Fruit fly (Drosophila melanogaster) whole organism, embryonic: ENCODE data around the gene lute.
A peak's percentile ranks its signal among the peaks of the same experiment; 100 is the strongest.

Experiments
- CG12299 ChIP-seq: fragments of 200-800 bp; sonication (Bioruptor generic); optimal IDR thresholded peaks from 2 replicates; lab custom pipeline; 2018; ENCODE audit warnings: missing biosample characterization, mild to moderate bottlenecking, missing genetic modification characterization
- CG4360 ChIP-seq: fragments of 200-800 bp; sonication (Bioruptor generic); IDR thresholded peaks from 2 replicates; pipeline ENCODE4 v1.3.6; 2022; ENCODE audit warnings: missing biosample characterization, missing genetic modification characterization
- Dp ChIP-seq: fragments of 200-800 bp; sonication (Bioruptor generic); optimal IDR thresholded peaks from 2 replicates; lab custom pipeline; 2018; ENCODE audit warnings: missing biosample characterization, mild to moderate bottlenecking, missing genetic modification characterization, moderate library complexity
- Kr ChIP-seq: fragments of 200-800 bp; sonication (Bioruptor generic); optimal IDR thresholded peaks from 2 replicates; lab custom pipeline; 2017; ENCODE audit warnings: missing biosample characterization, mild to moderate bottlenecking, missing genetic modification characterization
- Lpt ChIP-seq: fragments of >200 bp; optimal IDR thresholded peaks from 2 replicates; lab custom pipeline; 2018; ENCODE audit warnings: missing biosample characterization, missing genetic modification characterization
- NFAT ChIP-seq: fragments of 200-800 bp; sonication (Bioruptor generic); IDR thresholded peaks from 2 replicates; pipeline ENCODE4 v1.3.6; 2022; ENCODE audit warnings: missing biosample characterization, missing genetic modification characterization
- gce ChIP-seq: fragments of 200-800 bp; sonication (Bioruptor generic); IDR thresholded peaks from 3 replicates; pipeline ENCODE4 v1.3.6; 2022; ENCODE audit warnings: missing biosample characterization, missing genetic modification characterization
- grau ChIP-seq: fragments of 200-800 bp; optimal IDR thresholded peaks from 3 replicates; lab custom pipeline; 2019; ENCODE audit warnings: missing biosample characterization, mild to moderate bottlenecking, missing genetic modification characterization, moderate library complexity
- lilli ChIP-seq: fragments of 200-800 bp; sonication (Bioruptor generic); optimal IDR thresholded peaks from 3 replicates; lab custom pipeline; 2016; ENCODE audit warnings: missing biosample characterization, missing genetic modification characterization
- lov ChIP-seq, 2 experiments: fragments of 200-800 bp in 1 of 2; fragments of >200 bp in 1 of 2; sonication (Bioruptor generic) in 1 of 2; IDR thresholded peaks in 1 of 2; optimal IDR thresholded peaks in 1 of 2; 2 replicates in 1 of 2; 3 replicates in 1 of 2; pipeline versions ENCODE4 v1.3.6 to Lab custom; 2017 to 2022; ENCODE audit warnings: missing biosample characterization in 1 of 2, missing genetic modification characterization in 1 of 2
- maf-S ChIP-seq: fragments of 200-800 bp; sonication (Bioruptor generic); optimal IDR thresholded peaks from 2 replicates; lab custom pipeline; 2016; ENCODE audit warnings: missing biosample characterization, missing genetic modification characterization
- pita ChIP-seq: fragments of 200-800 bp; sonication (Bioruptor generic); optimal IDR thresholded peaks from 2 replicates; lab custom pipeline; 2017; ENCODE audit warnings: missing biosample characterization, mild to moderate bottlenecking, missing genetic modification characterization
- psq ChIP-seq: fragments of 200-800 bp; sonication (Bioruptor generic); optimal IDR thresholded peaks from 2 replicates; lab custom pipeline; 2017; ENCODE audit warnings: missing biosample characterization, missing genetic modification characterization
- pzg ChIP-seq: fragments of 200-800 bp; sonication (Bioruptor generic); optimal IDR thresholded peaks from 3 replicates; lab custom pipeline; 2018; ENCODE audit warnings: missing biosample characterization, mild to moderate bottlenecking, missing genetic modification characterization, moderate library complexity

DNA sequence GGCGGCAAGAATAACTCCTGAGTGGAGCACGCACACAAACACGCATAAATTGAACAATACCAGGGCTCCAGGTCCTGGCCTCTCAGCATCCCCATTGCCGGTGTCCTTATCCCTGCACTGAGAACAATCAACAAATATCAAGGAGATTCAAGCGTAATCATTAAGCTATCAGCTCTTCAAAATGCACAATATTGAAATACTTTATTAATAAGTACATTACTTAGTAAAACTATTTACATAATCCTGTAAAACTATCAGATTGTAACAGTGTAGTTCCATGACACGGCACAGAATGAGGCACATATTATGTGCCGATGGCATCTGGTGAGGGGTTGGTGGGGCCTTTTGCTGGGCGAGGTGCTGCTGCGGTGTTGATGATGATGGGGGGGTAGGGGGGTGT, 8.7 kb upstream of the lute start:
- TF ChIP-seq Lpt (GFP tag; lab: Kevin White, UChicago), result no peak
- TF ChIP-seq NFAT (GFP tag; lab: Robert Waterston, UW), result peak; percentile 4; the same call in 1 of the 2 replicates
- no peak for TF ChIP-seq pita
- no peak for TF ChIP-seq psq (GFP tag; lab: Kevin White, UChicago)
- no peak for TF ChIP-seq Dp
- TF ChIP-seq lilli (GFP tag; lab: Kevin White, UChicago), result peak; percentile 2
- no peak for TF ChIP-seq CG4360 (GFP tag; lab: Robert Waterston, UW)
- no peak for TF ChIP-seq CG12299 (tag; lab: Kevin White, UChicago)
- TF ChIP-seq gce (GFP tag; lab: Robert Waterston, UW), result no peak
- no peak for TF ChIP-seq maf-S (GFP tag; lab: Kevin White, UChicago)
- peak; percentile 33 for TF ChIP-seq grau (tag; lab: Kevin White, UChicago)
- TF ChIP-seq Kr (GFP tag; lab: Kevin White, UChicago), result no peak
- TF ChIP-seq pzg (GFP tag; lab: Kevin White, UChicago), result no peak
- TF ChIP-seq lov (optimal IDR thresholded peaks at IDR 0.05; lab: Kevin White, UChicago), result no peak
- no peak for TF ChIP-seq lov (GFP tag; IDR thresholded peaks at IDR 0.05; lab: Robert Waterston, UW)
